Worm (Caenorhabditis elegans) whole organism, L2 larva: ENCODE data around the gene K03B8.11.

ENCODE experiments used
- alr-1 ChIP-seq: fragments of 150-350 bp; optimal IDR thresholded peaks from 2 replicates; lab custom pipeline; 2014; ENCODE audit warnings: missing biosample characterization, missing genetic modification characterization
- nhr-129 ChIP-seq: fragments of 150-350 bp; optimal IDR thresholded peaks from 2 replicates; lab custom pipeline; 2014; ENCODE audit warnings: missing biosample characterization, missing genetic modification characterization
- nhr-77 ChIP-seq: fragments of 150-350 bp; optimal IDR thresholded peaks from 2 replicates; lab custom pipeline; 2014; ENCODE audit warnings: missing biosample characterization, missing genetic modification characterization
- unc-39 ChIP-seq: fragments of 150-350 bp; optimal IDR thresholded peaks from 2 replicates; lab custom pipeline; 2014; ENCODE audit warnings: missing biosample characterization, missing genetic modification characterization
- unc-62 ChIP-seq: fragments of 150-350 bp; optimal IDR thresholded peaks from 2 replicates; lab custom pipeline; 2014; ENCODE audit warnings: missing biosample characterization, missing genetic modification reagents, missing genetic modification characterization

- TF ChIP-seq alr-1 (tag; lab: Kevin White, UChicago) (no peak), nhr-77 (tag; lab: Kevin White, UChicago) (no peak), unc-39 (tag; lab: Kevin White, UChicago) (no peak), unc-62 (GFP tag; lab: Kevin White, UChicago) (no peak), nhr-129 (tag; lab: Kevin White, UChicago) (no peak)
Observed at ce11 chrV:11390394-11390793, at the start of gene K03B8.11, which contains the start of gene K03B8.14.
